Fruit fly (Drosophila melanogaster) whole organism: ENCODE measurements around the gene SkpC.

Experiments
- CG8478 ChIP-seq: fragments of >200 bp; optimal IDR thresholded peaks from 2 replicates; lab custom pipeline; 2018; ENCODE audit warnings: inconsistent platforms
- Dll ChIP-seq: fragments of >200 bp; optimal IDR thresholded peaks from 2 replicates; lab custom pipeline; 2017
- EcR ChIP-seq, 2 experiments: fragments of >200 bp; optimal IDR thresholded peaks; 2 replicates each; lab custom pipeline; 2017; ENCODE audit warnings: missing biosample characterization in 2 of 2, missing genetic modification characterization in 2 of 2, missing genetic modification reagents in 2 of 2
- pan ChIP-seq: fragments of >200 bp; optimal IDR thresholded peaks from 2 replicates; lab custom pipeline; 2017
- psq ChIP-seq: fragments of >200 bp; optimal IDR thresholded peaks from 2 replicates; lab custom pipeline; 2017
- usp ChIP-seq: fragments of >200 bp; optimal IDR thresholded peaks from 2 replicates; lab custom pipeline; 2017; ENCODE audit warnings: missing biosample characterization, missing genetic modification characterization, mixed read lengths

Gene SkpC

DNA sequence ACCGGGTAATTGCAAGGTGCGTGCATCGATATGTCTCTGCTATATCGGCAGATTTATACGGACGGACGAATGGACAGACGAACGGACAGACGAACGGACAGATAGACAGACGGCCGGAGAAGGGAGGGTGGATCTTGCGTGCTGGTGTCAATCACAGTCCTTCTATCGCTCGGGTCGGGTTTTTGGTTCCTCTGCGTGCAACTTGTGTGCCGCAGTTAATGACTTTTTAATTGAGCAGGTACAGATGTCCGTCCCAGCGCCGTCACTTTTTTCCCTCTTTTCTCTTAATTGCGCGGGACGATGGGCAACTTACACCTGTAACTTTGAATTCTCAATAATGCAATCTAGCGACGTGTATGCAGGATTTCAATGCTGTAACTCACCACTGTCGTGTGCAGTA, 29.0 kb upstream of the SkpC start:
- no peak for TF ChIP-seq Dll (lab: Kevin White, UChicago)
- no peak for TF ChIP-seq CG8478 (lab: Kevin White, UChicago)
- no peak for TF ChIP-seq psq (lab: Kevin White, UChicago)
- no peak for TF ChIP-seq usp (GFP tag; lab: Kevin White, UChicago)

DNA sequence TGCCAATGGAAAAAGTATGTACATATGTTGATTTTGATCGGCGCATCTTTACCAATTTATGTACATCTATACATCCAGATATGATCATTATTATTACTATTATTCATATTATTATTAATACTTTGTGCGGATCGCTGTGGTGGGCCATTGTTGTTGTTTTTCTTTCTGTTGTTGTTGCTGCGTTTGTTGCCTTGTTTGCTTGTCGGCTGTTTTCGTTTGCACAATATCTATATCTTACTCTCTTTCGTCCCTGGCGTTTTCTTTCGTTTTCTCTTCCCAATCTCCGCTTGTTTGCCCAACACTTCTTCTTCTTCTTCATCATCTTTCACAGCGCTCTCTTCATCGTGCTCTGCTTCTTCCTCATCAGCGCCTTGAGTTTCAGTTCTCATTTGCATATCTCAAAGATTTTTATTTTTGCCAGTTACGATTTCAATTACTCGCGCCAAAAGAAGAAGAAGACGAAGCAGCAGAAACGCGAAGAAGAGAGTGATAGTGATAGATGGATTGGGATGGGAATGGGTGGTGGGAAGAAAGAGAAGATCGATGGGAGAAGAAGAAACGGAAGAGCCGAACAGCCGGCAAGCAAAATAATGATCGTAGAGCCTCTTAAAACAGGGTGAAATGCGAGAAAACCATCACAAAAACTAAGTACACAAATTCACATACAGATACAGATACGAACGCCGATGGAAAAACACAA, 27.8 kb upstream of the SkpC start:
- TF ChIP-seq pan (lab: Kevin White, UChicago): no peak
- TF ChIP-seq psq (lab: Kevin White, UChicago): no peak

DNA sequence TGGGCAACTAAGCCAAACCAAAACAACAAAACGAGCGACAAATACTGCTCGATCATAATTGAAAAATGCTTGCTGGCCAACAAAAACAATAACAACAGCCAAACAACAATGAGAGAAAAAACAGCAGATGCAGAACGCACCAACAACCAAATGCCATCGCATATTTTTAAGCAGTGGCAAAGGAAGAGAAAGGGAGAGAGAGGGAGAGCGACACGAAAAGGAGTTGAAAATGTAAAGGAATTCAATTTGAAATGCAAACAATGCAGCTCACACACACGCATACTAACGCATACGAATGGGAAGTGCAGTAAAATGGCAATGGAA, 27.3 kb upstream of the SkpC start:
- TF ChIP-seq usp (GFP tag; lab: Kevin White, UChicago) (no peak), CG8478 (lab: Kevin White, UChicago) (no peak), pan (lab: Kevin White, UChicago) (no peak), psq (lab: Kevin White, UChicago) (no peak), Dll (lab: Kevin White, UChicago) (no peak), EcR (GFP tag; optimal IDR thresholded peaks at IDR 0.05; lab: Kevin White, UChicago) (no peak)

DNA sequence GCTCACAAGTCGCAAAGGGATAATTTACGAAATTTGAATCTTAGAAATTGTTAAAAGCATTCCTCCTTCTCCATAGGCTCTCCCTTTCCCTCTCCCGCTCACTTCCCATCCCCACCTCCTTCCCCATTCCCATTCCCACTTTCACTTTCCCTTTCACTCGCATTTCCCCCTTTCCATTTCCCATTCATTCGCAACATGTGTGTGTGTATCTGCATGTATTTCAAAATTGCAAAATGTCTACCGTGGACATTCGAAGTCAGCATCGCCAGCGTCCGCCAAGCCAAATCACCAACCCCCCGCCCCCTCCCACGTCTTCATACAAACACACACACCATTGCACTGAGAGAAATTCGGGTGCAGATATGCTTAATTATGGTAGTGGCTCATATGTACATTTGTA, 24.0 kb upstream of the SkpC start:
- TF ChIP-seq Dll (lab: Kevin White, UChicago) (no peak), psq (lab: Kevin White, UChicago) (no peak), EcR (GFP tag; optimal IDR thresholded peaks at IDR 0.05; lab: Kevin White, UChicago) (no peak), usp (GFP tag; lab: Kevin White, UChicago) (no peak), CG8478 (lab: Kevin White, UChicago) (no peak), pan (lab: Kevin White, UChicago) (no peak)

DNA sequence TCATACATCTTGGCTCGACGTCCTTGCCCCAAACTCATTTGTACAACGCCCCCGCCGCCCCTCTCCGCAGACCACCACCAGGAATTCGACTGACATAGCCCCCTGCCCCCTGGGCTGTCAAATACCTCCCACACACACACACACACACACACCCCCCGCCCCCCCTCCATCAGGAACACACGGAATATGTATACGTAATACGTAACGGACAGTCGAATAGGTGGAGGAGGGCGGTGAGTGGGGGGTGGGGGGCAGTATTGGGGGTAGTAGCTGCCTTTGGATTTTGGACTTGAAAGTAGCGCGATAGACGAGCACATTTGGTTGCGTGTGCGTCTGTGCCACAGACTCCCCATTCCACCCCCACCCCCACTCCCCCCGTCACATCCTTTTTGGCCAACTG, 23.3 kb upstream of the SkpC start:
- no peak for TF ChIP-seq psq (lab: Kevin White, UChicago)
- no peak for TF ChIP-seq usp (GFP tag; lab: Kevin White, UChicago)
- TF ChIP-seq CG8478 (lab: Kevin White, UChicago): no peak
- TF ChIP-seq EcR (GFP tag; optimal IDR thresholded peaks at IDR 0.05; lab: Kevin White, UChicago): no peak
- TF ChIP-seq Dll (lab: Kevin White, UChicago): no peak
- no peak for TF ChIP-seq pan (lab: Kevin White, UChicago)

DNA sequence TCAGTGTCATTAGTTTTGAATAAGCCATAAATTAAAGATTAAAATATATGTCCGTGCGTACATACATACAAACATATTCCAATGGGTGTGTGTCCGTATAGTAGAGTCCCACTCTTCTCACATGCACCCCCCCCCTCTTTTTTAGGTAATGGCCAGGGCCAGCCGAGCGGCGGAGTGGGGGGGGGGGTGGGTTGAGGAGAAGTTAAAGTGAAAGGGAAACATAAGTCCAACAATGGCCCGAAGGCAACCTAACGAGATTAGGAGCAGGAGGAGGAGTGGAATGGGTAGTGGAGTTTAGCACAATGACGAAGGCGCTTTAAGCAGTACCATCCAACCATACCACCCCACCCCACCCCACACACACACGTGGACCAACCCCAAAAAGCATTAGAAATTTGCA, 20.1 kb upstream of the SkpC start:
- TF ChIP-seq pan (lab: Kevin White, UChicago): no peak
- no peak for TF ChIP-seq Dll (lab: Kevin White, UChicago)
- no peak for TF ChIP-seq psq (lab: Kevin White, UChicago)
- TF ChIP-seq CG8478 (lab: Kevin White, UChicago): no peak
- no peak for TF ChIP-seq EcR (GFP tag; optimal IDR thresholded peaks at IDR 0.05; lab: Kevin White, UChicago)
- TF ChIP-seq usp (GFP tag; lab: Kevin White, UChicago): no peak

DNA sequence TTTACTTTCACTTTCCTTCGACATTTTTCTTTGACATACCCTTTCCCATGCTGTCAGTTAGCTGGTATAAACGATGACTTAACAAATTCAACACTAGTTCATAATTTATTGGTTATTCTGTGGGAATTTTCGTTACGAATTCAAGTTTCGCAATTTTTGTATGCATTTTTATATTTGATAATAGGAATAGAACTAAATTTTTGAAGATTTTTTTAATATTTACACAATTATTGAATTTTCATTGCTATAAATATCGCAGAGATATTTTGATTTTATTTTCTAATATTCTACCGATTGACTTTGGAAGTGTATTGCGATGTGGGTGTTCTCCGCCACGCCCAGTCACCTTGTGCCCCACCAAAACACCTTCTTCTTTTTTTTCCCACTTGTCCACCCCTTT, 9.7 kb upstream of the SkpC start:
- TF ChIP-seq Dll (lab: Kevin White, UChicago) (no peak), usp (GFP tag; lab: Kevin White, UChicago) (no peak), psq (lab: Kevin White, UChicago) (no peak), EcR (GFP tag; optimal IDR thresholded peaks at IDR 0.05; lab: Kevin White, UChicago) (no peak), CG8478 (lab: Kevin White, UChicago) (no peak), pan (lab: Kevin White, UChicago) (no peak)

DNA sequence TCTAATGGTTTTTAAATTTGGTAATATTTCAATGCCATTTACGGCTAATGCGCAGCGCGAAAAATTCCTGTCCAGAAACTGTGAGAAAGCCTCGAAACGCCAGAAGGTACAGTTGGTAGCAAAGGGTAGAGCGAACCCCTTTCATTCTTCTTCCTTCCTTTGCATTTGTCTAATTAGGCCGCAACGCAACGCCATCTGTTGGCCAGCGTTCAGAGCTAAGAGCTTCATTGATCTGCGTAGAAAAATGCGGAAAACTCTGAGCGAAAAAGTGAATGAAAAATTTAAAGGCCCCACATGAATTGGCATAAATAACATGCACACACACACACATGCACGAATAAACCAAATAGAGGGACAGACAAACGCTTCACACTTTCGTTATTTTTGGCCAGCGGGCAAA, 4.8 kb upstream of the SkpC start:
- no peak for TF ChIP-seq psq (lab: Kevin White, UChicago)
- TF ChIP-seq Dll (lab: Kevin White, UChicago): no peak
- TF ChIP-seq pan (lab: Kevin White, UChicago): no peak
- no peak for TF ChIP-seq EcR (GFP tag; optimal IDR thresholded peaks at IDR 0.05; lab: Kevin White, UChicago)
- no peak for TF ChIP-seq CG8478 (lab: Kevin White, UChicago)
- no peak for TF ChIP-seq usp (GFP tag; lab: Kevin White, UChicago)

DNA sequence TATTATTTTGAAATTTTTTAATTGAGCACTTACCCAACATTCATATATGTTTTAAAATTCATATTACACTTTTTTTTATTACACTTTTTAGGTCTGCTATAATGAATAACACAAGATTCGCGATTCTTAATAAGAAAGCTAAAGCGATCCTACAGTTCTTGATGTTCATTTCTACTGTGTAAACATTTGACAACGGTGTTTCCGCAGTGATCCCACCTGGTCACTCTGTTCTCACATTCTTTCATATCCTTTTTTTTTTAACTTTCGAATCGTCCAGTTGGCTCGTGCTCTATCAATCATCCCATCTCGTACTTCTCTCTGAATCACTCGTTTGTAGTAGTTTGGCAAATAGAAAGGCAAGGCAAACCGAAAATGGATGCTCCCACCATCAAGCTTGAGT, 3.4 kb upstream of the SkpC start, which contains the start of gene SkpD:
Gene SkpD, plus strand, starts transcription at position 301 of the 400 bp plus-strand sequence.
- TF ChIP-seq usp (GFP tag; lab: Kevin White, UChicago) (no peak), psq (lab: Kevin White, UChicago) (no peak), pan (lab: Kevin White, UChicago) (no peak), CG8478 (lab: Kevin White, UChicago) (no peak), Dll (lab: Kevin White, UChicago) (no peak)

DNA sequence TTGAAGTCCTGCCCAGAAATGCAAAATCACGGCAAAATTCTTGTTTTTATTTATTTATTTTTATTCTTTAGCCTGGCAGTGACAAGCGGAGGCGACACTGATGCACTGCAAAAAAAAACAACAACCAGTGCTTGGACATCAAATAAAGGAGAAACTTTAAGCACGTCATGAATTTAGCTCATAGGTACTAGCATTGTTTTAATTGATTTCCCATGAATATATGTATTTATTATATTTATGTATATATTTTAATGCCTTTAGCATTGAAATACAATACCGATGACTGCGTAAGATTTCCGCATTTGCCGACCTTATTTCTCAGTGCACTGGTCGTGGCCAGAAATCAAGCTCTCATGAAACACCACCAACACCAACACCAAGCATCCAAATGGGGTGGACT, 2.7 kb downstream of the SkpC start:
- no peak for TF ChIP-seq psq (lab: Kevin White, UChicago)
- TF ChIP-seq usp (GFP tag; lab: Kevin White, UChicago): no peak
- TF ChIP-seq CG8478 (lab: Kevin White, UChicago): no peak
- TF ChIP-seq Dll (lab: Kevin White, UChicago): no peak
- no peak for TF ChIP-seq EcR (GFP tag; optimal IDR thresholded peaks at IDR 0.05; lab: Kevin White, UChicago)
- TF ChIP-seq pan (lab: Kevin White, UChicago): no peak

DNA sequence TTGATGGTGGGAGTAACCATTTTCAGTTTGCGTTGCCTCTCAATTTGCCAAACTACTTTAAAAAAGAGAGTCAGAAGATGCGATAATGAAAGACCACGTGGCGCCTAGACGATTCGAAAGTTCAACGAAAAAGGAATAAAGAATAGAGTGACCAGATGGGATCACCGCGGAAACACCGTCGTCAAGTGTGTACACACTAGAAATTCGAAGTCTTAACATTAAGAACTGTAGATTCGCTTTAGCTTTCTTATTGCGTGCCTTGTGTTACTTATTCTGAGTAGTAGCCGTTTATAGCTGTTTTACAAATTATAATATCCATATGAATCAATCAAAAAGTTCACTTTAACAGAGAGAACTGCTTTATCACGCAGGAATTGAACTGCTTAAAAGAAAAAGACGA, 8.1 kb downstream of the SkpC start, which contains the start of gene SkpE:
Gene SkpE, minus strand, starts transcription at position 101 of the 400 bp plus-strand sequence.
- TF ChIP-seq pan (lab: Kevin White, UChicago) (no peak), CG8478 (lab: Kevin White, UChicago) (no peak), Dll (lab: Kevin White, UChicago) (no peak), usp (GFP tag; lab: Kevin White, UChicago) (no peak), EcR (GFP tag; optimal IDR thresholded peaks at IDR 0.05; lab: Kevin White, UChicago) (no peak), psq (lab: Kevin White, UChicago) (no peak)

DNA sequence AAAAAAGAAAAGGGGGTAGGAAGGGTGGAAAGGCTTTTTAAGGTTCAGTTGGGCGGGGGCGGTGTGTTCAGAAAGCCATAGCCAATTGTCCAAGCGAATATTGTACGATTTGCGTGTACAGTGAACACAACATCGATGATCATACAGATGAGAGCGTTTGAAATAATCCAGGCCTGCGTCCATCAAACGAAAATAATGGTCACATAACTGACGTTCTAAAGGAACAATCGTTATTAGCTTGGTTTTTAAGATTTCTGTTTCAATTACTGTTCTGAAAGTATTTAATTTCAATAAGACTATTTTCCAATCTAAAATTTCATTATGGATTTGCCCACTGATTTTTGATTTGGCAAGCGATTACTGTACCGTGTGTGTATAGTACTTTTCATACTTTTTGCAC, 9.3 kb downstream of the SkpC start:
- TF ChIP-seq psq (lab: Kevin White, UChicago) (no peak), pan (lab: Kevin White, UChicago) (no peak), EcR (GFP tag; optimal IDR thresholded peaks at IDR 0.05; lab: Kevin White, UChicago) (no peak)
